Worm (Caenorhabditis elegans) whole organism, midembryonic: ENCODE data around the gene F56A8.8.
"Not testable (repeated sequence)": the region's sequence is repeated elsewhere in the genome, so short reads cannot be mapped to it uniquely, and the experiment has no call there.

Experiments
- T22C8.4 ChIP-seq: fragments of 200-800 bp; sonication (Bioruptor generic); IDR thresholded peaks from 2 replicates; pipeline ENCODE4 v1.3.6; 2022; ENCODE audit warnings: missing genetic modification characterization, missing compliant biosample characterization
- cog-1 ChIP-seq: sonication (generic microtip); optimal IDR thresholded peaks from 2 replicates; lab custom pipeline; 2016; ENCODE audit warnings: missing genetic modification characterization, missing compliant biosample characterization
- flt-1 ChIP-seq: fragments of 200-800 bp; sonication (Bioruptor generic); IDR thresholded peaks from 2 replicates; pipeline ENCODE4 v1.3.6; 2022; ENCODE audit warnings: missing genetic modification characterization, missing compliant biosample characterization
- klf-2 ChIP-seq: fragments of 200-800 bp; sonication (Bioruptor generic); conservative IDR thresholded peaks from 2 replicates; pipeline ENCODE4 v1.3.6; 2022; ENCODE audit warnings: missing genetic modification reagents, missing genetic modification characterization, missing compliant biosample characterization
- med-1 ChIP-seq: sonication (generic microtip); optimal IDR thresholded peaks from 2 replicates; lab custom pipeline; 2017; ENCODE audit warnings: missing genetic modification characterization, mild to moderate bottlenecking, missing compliant biosample characterization, antibody characterized with exemption, missing genetic modification reagents; ENCODE audit not compliant: insufficient read depth
- ref-1 ChIP-seq: fragments of 200-800 bp; sonication (Bioruptor generic); conservative IDR thresholded peaks from 2 replicates; pipeline ENCODE4 v1.3.6; 2022; ENCODE audit warnings: missing genetic modification reagents, missing genetic modification characterization, missing compliant biosample characterization
- tab-1 ChIP-seq: fragments of 200-800 bp; sonication (Bioruptor generic); IDR thresholded peaks from 2 replicates; pipeline ENCODE4 v1.3.6; 2022; ENCODE audit warnings: missing genetic modification characterization, missing compliant biosample characterization
- ztf-23 ChIP-seq: fragments of 200-800 bp; sonication (Bioruptor generic); IDR thresholded peaks from 2 replicates; pipeline ENCODE4 v1.3.6; 2022; ENCODE audit warnings: missing genetic modification reagents, missing genetic modification characterization, missing compliant biosample characterization
- ztf-29 ChIP-seq: fragments of 200-800 bp; sonication (Bioruptor generic); IDR thresholded peaks from 2 replicates; pipeline ENCODE4 v1.3.6; 2022; ENCODE audit warnings: missing genetic modification reagents, missing genetic modification characterization, missing compliant biosample characterization

F56A8.8 gene

DNA sequence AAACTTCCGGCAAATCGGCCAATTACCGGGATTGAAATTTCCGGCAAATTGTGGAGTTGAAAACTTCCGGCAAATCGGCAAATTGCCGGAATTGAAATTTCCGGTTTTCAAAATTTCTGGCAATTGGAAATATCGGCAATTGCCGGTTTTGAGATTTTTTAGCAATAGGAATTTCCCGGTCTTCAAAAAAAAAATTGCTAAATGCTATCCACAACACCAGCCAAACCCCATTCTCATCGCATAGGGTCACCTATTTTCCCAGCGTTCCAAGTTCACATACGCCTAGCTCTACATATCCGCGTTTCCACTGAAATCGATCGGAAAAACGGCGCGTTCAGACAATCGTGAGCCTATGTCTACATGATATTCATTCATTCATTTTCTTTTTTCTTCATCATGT lies at the start of gene F56A8.8:
TSS of gene F56A8.8 (plus strand) at position 301 of the 400 bp plus-strand sequence.
- no peak for TF ChIP-seq cog-1 (tag; lab: Kevin White, UChicago)
- no peak for TF ChIP-seq flt-1 (GFP tag; lab: Robert Waterston, UW)
- no peak for TF ChIP-seq ztf-23 (GFP tag; lab: Robert Waterston, UW)
- TF ChIP-seq ref-1 (GFP tag; lab: Robert Waterston, UW), result no peak
- TF ChIP-seq med-1 (GFP tag; lab: Kevin White, UChicago), result no peak
- no peak for TF ChIP-seq ztf-29 (GFP tag; lab: Robert Waterston, UW)
- TF ChIP-seq T22C8.4 (GFP tag; lab: Robert Waterston, UW), result no peak
- no peak for TF ChIP-seq klf-2 (GFP tag; lab: Robert Waterston, UW)
- no peak for TF ChIP-seq tab-1 (GFP tag; lab: Robert Waterston, UW)

DNA sequence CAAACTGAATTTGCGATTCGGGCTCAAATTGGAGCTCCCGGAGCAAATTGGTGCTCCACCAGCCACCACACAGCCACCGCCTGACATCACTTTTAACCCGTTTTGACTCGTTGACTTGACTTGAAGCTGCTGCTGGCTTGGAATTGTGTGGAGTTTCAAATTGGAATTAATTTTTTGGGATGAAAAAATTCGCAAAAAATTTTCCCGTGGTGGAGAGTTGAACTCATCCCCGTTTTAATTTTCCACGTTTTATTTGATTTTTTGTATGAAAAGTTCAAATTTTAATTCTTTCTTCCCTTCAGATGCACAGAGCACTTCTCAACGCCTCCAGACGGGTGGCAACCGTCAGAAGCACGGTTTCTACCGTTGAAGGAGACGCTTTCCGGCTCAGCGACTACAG lies 40.2 kb upstream of the F56A8.8 start, which contains the start of gene Y43F4A.4:
TSS of gene Y43F4A.4 (plus strand) at position 301 of the 400 bp plus-strand sequence.
- not testable (repeated sequence) for TF ChIP-seq med-1 (GFP tag; lab: Kevin White, UChicago); cog-1 (tag; lab: Kevin White, UChicago); klf-2 (GFP tag; lab: Robert Waterston, UW)

- TF ChIP-seq flt-1 (GFP tag; lab: Robert Waterston, UW), result no peak
- no peak for TF ChIP-seq ztf-23 (GFP tag; lab: Robert Waterston, UW)
- TF ChIP-seq cog-1 (tag; lab: Kevin White, UChicago), result no peak
- no peak for TF ChIP-seq med-1 (GFP tag; lab: Kevin White, UChicago)
- TF ChIP-seq tab-1 (GFP tag; lab: Robert Waterston, UW), result no peak
- TF ChIP-seq T22C8.4 (GFP tag; lab: Robert Waterston, UW), result no peak
- TF ChIP-seq ztf-29 (GFP tag; lab: Robert Waterston, UW), result no peak
- TF ChIP-seq ref-1 (GFP tag; lab: Robert Waterston, UW), result no peak
- TF ChIP-seq klf-2 (GFP tag; lab: Robert Waterston, UW), result no peak
These were observed 39.3 kb upstream of the F56A8.8 start, which contains the start of gene anoh-1 for ce11 chrIII:13246265-13246664. TSS of gene anoh-1 (plus strand) at chrIII:13246565.

DNA sequence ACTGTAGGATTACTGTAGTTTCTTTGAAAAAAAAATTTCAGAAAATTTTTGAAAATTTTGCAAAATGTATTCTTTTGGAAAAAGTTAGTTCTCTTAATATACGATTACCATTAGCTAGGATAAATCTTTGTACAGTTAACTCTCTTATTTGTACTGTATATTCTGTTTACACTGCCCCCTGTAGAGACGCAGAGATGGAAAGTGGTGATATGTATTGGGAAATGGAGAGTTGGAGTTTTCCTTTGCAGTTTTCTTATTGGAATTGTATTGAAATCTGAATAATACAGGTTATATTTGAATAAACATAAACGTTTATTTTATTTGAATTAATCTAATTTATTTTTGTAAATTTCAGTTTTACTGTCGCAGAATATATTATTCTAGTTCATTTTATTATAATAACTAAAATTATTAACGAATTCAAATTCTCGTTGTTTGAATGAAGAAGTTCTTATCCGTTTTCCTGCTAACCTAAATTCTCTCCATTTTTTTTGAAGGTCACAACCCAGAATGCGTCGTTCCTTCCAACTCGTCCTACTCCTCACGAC lies 31.3 kb upstream of the F56A8.8 start, which contains the start of gene F56A8.9:
TSS of gene F56A8.9 (plus strand) at position 498 of the 548 bp plus-strand sequence.
- TF ChIP-seq tab-1 (GFP tag; lab: Robert Waterston, UW), result no peak
- no peak for TF ChIP-seq med-1 (GFP tag; lab: Kevin White, UChicago)

ce11 chrIII:13256438-13256928 lies 29.0 kb upstream of the F56A8.8 start, which contains the start of gene F56A8.3:
TSS of gene F56A8.3 (plus strand) at chrIII:13256878.
- no peak for TF ChIP-seq ref-1 (GFP tag; lab: Robert Waterston, UW)
- no peak for TF ChIP-seq ztf-29 (GFP tag; lab: Robert Waterston, UW)
- no peak for TF ChIP-seq T22C8.4 (GFP tag; lab: Robert Waterston, UW)
- no peak for TF ChIP-seq flt-1 (GFP tag; lab: Robert Waterston, UW)
- TF ChIP-seq ztf-23 (GFP tag; lab: Robert Waterston, UW), result no peak
- no peak for TF ChIP-seq med-1 (GFP tag; lab: Kevin White, UChicago)
- no peak for TF ChIP-seq klf-2 (GFP tag; lab: Robert Waterston, UW)
- no peak for TF ChIP-seq tab-1 (GFP tag; lab: Robert Waterston, UW)
- no peak for TF ChIP-seq cog-1 (tag; lab: Kevin White, UChicago)

ce11 chrIII:13258163-13258562 lies 27.4 kb upstream of the F56A8.8 start:
- no peak for TF ChIP-seq tab-1 (GFP tag; lab: Robert Waterston, UW)
- TF ChIP-seq ztf-29 (GFP tag; lab: Robert Waterston, UW), result no peak
- TF ChIP-seq klf-2 (GFP tag; lab: Robert Waterston, UW), result no peak
- TF ChIP-seq ztf-23 (GFP tag; lab: Robert Waterston, UW), result no peak
- no peak for TF ChIP-seq cog-1 (tag; lab: Kevin White, UChicago)
- no peak for TF ChIP-seq ref-1 (GFP tag; lab: Robert Waterston, UW)
- no peak for TF ChIP-seq T22C8.4 (GFP tag; lab: Robert Waterston, UW)
- TF ChIP-seq flt-1 (GFP tag; lab: Robert Waterston, UW), result no peak
- no peak for TF ChIP-seq med-1 (GFP tag; lab: Kevin White, UChicago)

ce11 chrIII:13258752-13259151 lies 26.8 kb upstream of the F56A8.8 start:
- TF ChIP-seq flt-1 (GFP tag; lab: Robert Waterston, UW) (0 out of 2 replicates have a peak, but pooled peaks have one; percentile 17), med-1 (GFP tag; lab: Kevin White, UChicago) (no peak)

ce11 chrIII:13260344-13260743 lies 25.2 kb upstream of the F56A8.8 start:
- no peak for TF ChIP-seq tab-1 (GFP tag; lab: Robert Waterston, UW)
- TF ChIP-seq ztf-29 (GFP tag; lab: Robert Waterston, UW), result no peak
- TF ChIP-seq klf-2 (GFP tag; lab: Robert Waterston, UW), result no peak
- TF ChIP-seq flt-1 (GFP tag; lab: Robert Waterston, UW), result no peak
- no peak for TF ChIP-seq ztf-23 (GFP tag; lab: Robert Waterston, UW)
- TF ChIP-seq T22C8.4 (GFP tag; lab: Robert Waterston, UW), result no peak
- TF ChIP-seq cog-1 (tag; lab: Kevin White, UChicago), result no peak
- TF ChIP-seq med-1 (GFP tag; lab: Kevin White, UChicago), result no peak

DNA sequence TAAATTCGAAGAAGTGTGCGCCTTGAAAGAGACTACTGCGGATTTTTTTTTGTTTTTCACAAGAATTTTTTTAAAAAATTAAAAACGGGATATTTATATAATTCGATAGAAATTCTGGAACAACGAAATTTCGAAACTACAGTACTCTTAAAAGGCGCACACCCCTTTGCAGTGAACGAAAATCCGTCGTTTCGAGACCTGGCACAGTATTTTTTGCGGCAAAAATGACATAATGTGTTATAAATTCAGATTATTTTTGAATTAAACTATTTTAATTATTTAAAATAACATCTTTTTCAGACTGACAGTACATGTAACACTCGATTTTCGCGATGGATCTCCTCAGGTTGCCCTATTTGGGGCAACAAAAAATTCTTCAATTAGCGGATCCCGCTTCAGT lies 22.5 kb upstream of the F56A8.8 start, which contains the start of gene F56A8.4:
TSS of gene F56A8.4 (plus strand) at position 301 of the 400 bp plus-strand sequence.
- TF ChIP-seq med-1 (GFP tag; lab: Kevin White, UChicago) (no peak), ztf-23 (GFP tag; lab: Robert Waterston, UW) (no peak), flt-1 (GFP tag; lab: Robert Waterston, UW) (no peak), ref-1 (GFP tag; lab: Robert Waterston, UW) (no peak), cog-1 (tag; lab: Kevin White, UChicago) (no peak), ztf-29 (GFP tag; lab: Robert Waterston, UW) (no peak), T22C8.4 (GFP tag; lab: Robert Waterston, UW) (no peak), tab-1 (GFP tag; lab: Robert Waterston, UW) (no peak), klf-2 (GFP tag; lab: Robert Waterston, UW) (no peak)
